Fruit fly (Drosophila melanogaster): ENCODE results near the gene Ibf1.

Ibf1 gene

dm6 chr3R:9266765-9267164, 8.0 kb downstream of the Ibf1 start, which contains the start of the genes TrpRS and Vps16A (continued):
- TF ChIP-seq Bgb (GFP tag; IDR thresholded peaks at IDR 0.05; ENCODE audit: partially characterized antibody) (peak; percentile 99), sima (GFP tag; optimal IDR thresholded peaks at IDR 0.05) (no peak), bbx (GFP tag; IDR thresholded peaks at IDR 0.05; ENCODE audit: partially characterized antibody) (peak; percentile 99), ftz-f1 (GFP tag; optimal IDR thresholded peaks at IDR 0.05) (no peak), Asciz (GFP tag; optimal IDR thresholded peaks at IDR 0.05) (no peak), nom (GFP tag; optimal IDR thresholded peaks at IDR 0.05) (no peak), CG10267 (tag; optimal IDR thresholded peaks at IDR 0.05) (peak; percentile 51), lbe (GFP tag; optimal IDR thresholded peaks at IDR 0.05) (peak; percentile 32), CG10959 (GFP tag; IDR thresholded peaks at IDR 0.05) (no peak), chn (GFP tag; optimal IDR thresholded peaks at IDR 0.05) (peak; percentile 30), al (GFP tag; IDR thresholded peaks at IDR 0.05) (no peak), CG10366 (GFP tag; IDR thresholded peaks at IDR 0.05) (no peak), CG1024 (GFP tag; IDR thresholded peaks at IDR 0.05) (no peak), HLH4C (GFP tag; IDR thresholded peaks at IDR 0.05; ENCODE audit: partially characterized antibody) (peak; percentile 99), H15 (GFP tag; IDR thresholded peaks at IDR 0.05) (no peak), Fer2 (tag; optimal IDR thresholded peaks at IDR 0.05) (no peak), Elba2 (GFP tag; optimal IDR thresholded peaks at IDR 0.05) (peak; percentile 82), CG15601 (tag; optimal IDR thresholded peaks at IDR 0.05) (no peak), gt (GFP tag; IDR thresholded peaks at IDR 0.05) (no peak), Sin3A (optimal IDR thresholded peaks at IDR 0.05) (peak; percentile 41), Bdp1 (GFP tag; optimal IDR thresholded peaks at IDR 0.05) (no peak), HLH3B (GFP tag; IDR thresholded peaks at IDR 0.05) (no peak), Opbp (GFP tag; IDR thresholded peaks at IDR 0.05; ENCODE audit: partially characterized antibody) (peak; percentile 98), p53 (GFP tag; optimal IDR thresholded peaks at IDR 0.05) (no peak), CG15514 (GFP tag; optimal IDR thresholded peaks at IDR 0.05) (peak; percentile 62), CG7839 (tag; optimal IDR thresholded peaks at IDR 0.05) (no peak), ranshi (GFP tag; IDR thresholded peaks at IDR 0.05) (no peak), Abd-B (GFP tag; optimal IDR thresholded peaks at IDR 0.05) (no peak), CG18619 (GFP tag; optimal IDR thresholded peaks at IDR 0.05) (no peak)

- no peak for TF ChIP-seq CG4328 (GFP tag; optimal IDR thresholded peaks at IDR 0.05)
- peak; percentile 93 for TF ChIP-seq Ets65A (GFP tag)
Observed at dm6 chr3R:9287710-9288109, 28.9 kb downstream of the Ibf1 start.

dm6 chr3R:9297163-9297562, 38.4 kb downstream of the Ibf1 start:
- TF ChIP-seq Hr39 (optimal IDR thresholded peaks at IDR 0.05) (peak; percentile 74), onecut (GFP tag; IDR thresholded peaks at IDR 0.05) (no peak), Optix (GFP tag; IDR thresholded peaks at IDR 0.05) (no peak), ssp (GFP tag; IDR thresholded peaks at IDR 0.05) (0 out of 2 replicates have a peak, but pooled peaks have one; percentile 8), CG7357 (GFP tag; IDR thresholded peaks at IDR 0.05) (no peak), dan (GFP tag; IDR thresholded peaks at IDR 0.05) (0 out of 2 replicates have a peak, but pooled peaks have one; percentile 23)
